Worm (Caenorhabditis elegans) whole organism, L1 larva: ENCODE measurements around the gene gst-37.

Experiments used
- Y116A8C.19 ChIP-seq: sonication (generic microtip); optimal IDR thresholded peaks from 2 replicates; lab custom pipeline; 2016; ENCODE audit warnings: missing compliant biosample characterization, missing genetic modification characterization, borderline replicate concordance
- aly-2 ChIP-seq: fragments of 150-350 bp; optimal IDR thresholded peaks from 2 replicates; lab custom pipeline; 2014; ENCODE audit warnings: missing biosample characterization, missing genetic modification characterization
- ama-1 ChIP-seq: fragments of 150-350 bp; optimal IDR thresholded peaks from 2 replicates; lab custom pipeline; 2014
- ceh-63 ChIP-seq: fragments of 200-800 bp; sonication (Bioruptor generic); optimal IDR thresholded peaks from 2 replicates; lab custom pipeline; 2018; ENCODE audit warnings: mild to moderate bottlenecking, missing genetic modification characterization, missing compliant biosample characterization
- ceh-8 ChIP-seq: fragments of 200-800 bp; sonication (Bioruptor generic); optimal IDR thresholded peaks from 2 replicates; lab custom pipeline; 2018; ENCODE audit warnings: mild to moderate bottlenecking, missing genetic modification characterization, moderate library complexity, missing compliant biosample characterization
- ceh-82 ChIP-seq, 3 experiments: fragments of 150-350 bp in 1 of 3; sonication (generic microtip) in 2 of 3; optimal IDR thresholded peaks; 2 replicates each; lab custom pipeline; 2014 to 2017; ENCODE audit warnings: missing biosample characterization in 3 of 3, missing genetic modification characterization in 3 of 3
- ceh-88 ChIP-seq: fragments of 200-800 bp; sonication (Bioruptor generic); IDR thresholded peaks from 2 replicates; pipeline ENCODE4 v1.3.6; 2022; ENCODE audit warnings: missing genetic modification characterization, missing compliant biosample characterization
- ceh-90 ChIP-seq: sonication (generic microtip); optimal IDR thresholded peaks from 2 replicates; lab custom pipeline; 2016; ENCODE audit warnings: missing genetic modification characterization, missing compliant biosample characterization
- dpl-1 ChIP-seq, 3 experiments: fragments of 150-350 bp in 2 of 3; sonication (generic microtip) in 1 of 3; optimal IDR thresholded peaks; 2 replicates each; lab custom pipeline; 2014 to 2017; ENCODE audit warnings: missing biosample characterization in 3 of 3, missing genetic modification characterization in 3 of 3, missing genetic modification reagents in 3 of 3
- dsc-1 ChIP-seq: sonication (generic microtip); optimal IDR thresholded peaks from 2 replicates; lab custom pipeline; 2016; ENCODE audit warnings: mild to moderate bottlenecking, missing genetic modification characterization, missing compliant biosample characterization
- efl-3 ChIP-seq: fragments of 200-800 bp; sonication (Bioruptor generic); optimal IDR thresholded peaks from 2 replicates; lab custom pipeline; 2018; ENCODE audit warnings: mild to moderate bottlenecking, missing genetic modification characterization, missing compliant biosample characterization
- egl-13 ChIP-seq: sonication (generic microtip); optimal IDR thresholded peaks from 2 replicates; lab custom pipeline; 2016; ENCODE audit warnings: missing genotype, missing genetic modification reagents, missing genetic modification characterization, missing compliant biosample characterization
- egl-27 ChIP-seq, 2 experiments: fragments of 150-350 bp in 1 of 2; sonication (generic microtip); optimal IDR thresholded peaks; 3 replicates each; lab custom pipeline; 2017 to 2018; ENCODE audit warnings: missing biosample characterization in 2 of 2, missing genetic modification characterization in 2 of 2, missing genetic modification reagents in 2 of 2
- fkh-8 ChIP-seq: sonication (generic microtip); optimal IDR thresholded peaks from 2 replicates; lab custom pipeline; 2016; ENCODE audit warnings: mild to moderate bottlenecking, missing genetic modification characterization, missing compliant biosample characterization
- fos-1 ChIP-seq: fragments of 150-350 bp; optimal IDR thresholded peaks from 2 replicates; lab custom pipeline; 2014; ENCODE audit warnings: missing biosample characterization, missing genetic modification characterization
- grh-1 ChIP-seq: fragments of 200-800 bp; sonication (Bioruptor generic); IDR thresholded peaks from 2 replicates; pipeline ENCODE4 v1.3.6; 2022; ENCODE audit warnings: missing genetic modification reagents, missing genetic modification characterization, missing compliant biosample characterization
- hlh-4 ChIP-seq: sonication (generic microtip); optimal IDR thresholded peaks from 2 replicates; lab custom pipeline; 2016; ENCODE audit warnings: mild to moderate bottlenecking, missing genetic modification characterization, missing compliant biosample characterization
- lin-13 ChIP-seq: fragments of 150-350 bp; optimal IDR thresholded peaks from 2 replicates; lab custom pipeline; 2014; ENCODE audit warnings: missing biosample characterization, missing genetic modification reagents, missing genetic modification characterization
- lin-15B ChIP-seq: fragments of 150-350 bp; sonication (generic microtip); optimal IDR thresholded peaks from 3 replicates; lab custom pipeline; 2014; ENCODE audit warnings: missing biosample characterization, missing genetic modification characterization
- lin-35 ChIP-seq, 2 experiments: fragments of 150-350 bp; optimal IDR thresholded peaks; 2 replicates each; lab custom pipeline; 2014; ENCODE audit warnings: missing biosample characterization in 2 of 2, missing genetic modification characterization in 2 of 2, missing genetic modification reagents in 2 of 2
- lin-39 ChIP-seq: fragments of 150-350 bp; optimal IDR thresholded peaks from 2 replicates; lab custom pipeline; 2014; ENCODE audit warnings: missing biosample characterization, missing genetic modification reagents, missing genetic modification characterization
- mab-9 ChIP-seq: fragments of 200-800 bp; sonication (Bioruptor generic); IDR thresholded peaks from 2 replicates; pipeline ENCODE4 v1.3.6; 2022; ENCODE audit warnings: missing genetic modification reagents, missing genetic modification characterization, missing compliant biosample characterization
- mdl-1 ChIP-seq, 2 experiments: fragments of 150-350 bp; optimal IDR thresholded peaks; 2 replicates each; lab custom pipeline; 2014 to 2017; ENCODE audit warnings: missing biosample characterization in 2 of 2, missing genetic modification characterization in 2 of 2, inconsistent platforms in 1 of 2
- mef-2 ChIP-seq: fragments of 150-350 bp; optimal IDR thresholded peaks from 2 replicates; lab custom pipeline; 2014; ENCODE audit warnings: missing biosample characterization, missing genetic modification characterization
- nhr-11 ChIP-seq: fragments of 150-350 bp; optimal IDR thresholded peaks from 2 replicates; lab custom pipeline; 2014; ENCODE audit warnings: missing biosample characterization, missing genetic modification characterization
- nhr-12 ChIP-seq: sonication (generic microtip); optimal IDR thresholded peaks from 2 replicates; lab custom pipeline; 2017; ENCODE audit warnings: missing biosample characterization, missing genetic modification characterization
- nhr-19 ChIP-seq: fragments of 200-800 bp; sonication (Bioruptor generic); conservative IDR thresholded peaks from 2 replicates; pipeline ENCODE4 v1.3.6; 2022; ENCODE audit warnings: missing genetic modification characterization, missing compliant biosample characterization
- nhr-20 ChIP-seq: sonication (generic microtip); optimal IDR thresholded peaks from 2 replicates; lab custom pipeline; 2016; ENCODE audit warnings: mild to moderate bottlenecking, missing genetic modification characterization, missing compliant biosample characterization
- nhr-237 ChIP-seq: fragments of 150-350 bp; optimal IDR thresholded peaks from 2 replicates; lab custom pipeline; 2014; ENCODE audit warnings: missing biosample characterization, missing genetic modification characterization
- nhr-28 ChIP-seq: fragments of 150-350 bp; optimal IDR thresholded peaks from 2 replicates; lab custom pipeline; 2014; ENCODE audit warnings: missing biosample characterization, missing genetic modification characterization
- nhr-47 ChIP-seq: sonication (generic microtip); optimal IDR thresholded peaks from 2 replicates; lab custom pipeline; 2016; ENCODE audit warnings: mild to moderate bottlenecking, missing genetic modification characterization, moderate library complexity, missing compliant biosample characterization
- nhr-77 ChIP-seq: fragments of 150-350 bp; optimal IDR thresholded peaks from 2 replicates; lab custom pipeline; 2014; ENCODE audit warnings: missing biosample characterization, missing genetic modification characterization
- nhr-84 ChIP-seq: sonication (generic microtip); optimal IDR thresholded peaks from 2 replicates; lab custom pipeline; 2017; ENCODE audit warnings: missing biosample characterization, missing genetic modification characterization
- nhr-90 ChIP-seq: sonication (generic microtip); optimal IDR thresholded peaks from 2 replicates; lab custom pipeline; 2016; ENCODE audit warnings: mild to moderate bottlenecking, missing genetic modification characterization, missing compliant biosample characterization; ENCODE audit not compliant: poor library complexity
- pag-3 ChIP-seq: sonication (generic microtip); optimal IDR thresholded peaks from 2 replicates; lab custom pipeline; 2017; ENCODE audit warnings: missing genetic modification characterization, mild to moderate bottlenecking, missing compliant biosample characterization, antibody characterized with exemption, borderline replicate concordance; ENCODE audit not compliant: insufficient read depth
- pax-3 ChIP-seq: fragments of 200-800 bp; sonication (Bioruptor generic); optimal IDR thresholded peaks from 2 replicates; lab custom pipeline; 2018; ENCODE audit warnings: mild to moderate bottlenecking, missing genetic modification characterization, moderate library complexity, missing compliant biosample characterization
- rnt-1 ChIP-seq: sonication (generic microtip); optimal IDR thresholded peaks from 2 replicates; lab custom pipeline; 2016; ENCODE audit warnings: mild to moderate bottlenecking, missing genetic modification characterization, moderate library complexity, missing compliant biosample characterization
- snpc-4 ChIP-seq: fragments of 150-350 bp; optimal IDR thresholded peaks from 2 replicates; lab custom pipeline; 2014; ENCODE audit warnings: missing biosample characterization, missing genetic modification characterization
- snu-23 ChIP-seq: sonication (generic microtip); optimal IDR thresholded peaks from 2 replicates; lab custom pipeline; 2016; ENCODE audit warnings: missing genetic modification characterization, missing compliant biosample characterization
- sox-4 ChIP-seq: sonication (generic microtip); optimal IDR thresholded peaks from 2 replicates; lab custom pipeline; 2016; ENCODE audit warnings: missing genetic modification characterization, missing compliant biosample characterization
- sptf-1 ChIP-seq: fragments of 150-350 bp; optimal IDR thresholded peaks from 2 replicates; lab custom pipeline; 2014; ENCODE audit warnings: missing biosample characterization, missing genetic modification characterization
- tbx-2 ChIP-seq: sonication (generic microtip); optimal IDR thresholded peaks from 2 replicates; lab custom pipeline; 2016; ENCODE audit warnings: missing genetic modification characterization, missing compliant biosample characterization
- tlp-1 ChIP-seq: fragments of 150-350 bp; optimal IDR thresholded peaks from 2 replicates; lab custom pipeline; 2014; ENCODE audit warnings: missing biosample characterization, missing genetic modification characterization
- unc-98 ChIP-seq: fragments of 200-800 bp; sonication (Bioruptor generic); IDR thresholded peaks from 2 replicates; pipeline ENCODE4 v1.3.6; 2022; ENCODE audit warnings: missing genetic modification characterization, missing compliant biosample characterization
- ztf-4 ChIP-seq: fragments of 150-350 bp; optimal IDR thresholded peaks from 2 replicates; lab custom pipeline; 2014; ENCODE audit warnings: missing biosample characterization, missing genetic modification characterization

Gene gst-37

DNA sequence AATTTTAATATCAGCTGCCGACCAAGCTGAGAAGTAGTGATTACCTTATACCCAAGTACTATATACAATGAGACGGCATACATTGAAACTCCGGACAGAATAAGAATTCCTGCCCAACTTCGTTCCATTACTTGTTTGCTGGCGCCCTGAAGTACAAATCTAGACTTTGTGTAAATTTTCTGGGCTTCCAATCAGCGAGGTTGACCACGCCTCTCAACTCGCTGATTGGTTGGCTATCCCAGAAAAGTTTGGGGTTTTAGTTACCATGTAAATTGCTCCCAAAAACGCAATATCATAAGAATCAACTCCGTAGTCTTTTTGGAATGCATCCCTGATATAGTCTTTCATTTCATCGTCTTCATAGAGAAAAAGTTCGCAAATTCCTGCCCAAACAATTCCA lies 33.8 kb downstream of the gst-37 start:
- TF ChIP-seq nhr-19 (no peak), snu-23 (GFP tag; lab: Kevin White, UChicago) (no peak), nhr-47 (tag; lab: Kevin White, UChicago) (no peak), mef-2 (tag; lab: Kevin White, UChicago) (no peak), nhr-237 (no peak)
- TF ChIP-seq, all 84 proteins: peak for 0

DNA sequence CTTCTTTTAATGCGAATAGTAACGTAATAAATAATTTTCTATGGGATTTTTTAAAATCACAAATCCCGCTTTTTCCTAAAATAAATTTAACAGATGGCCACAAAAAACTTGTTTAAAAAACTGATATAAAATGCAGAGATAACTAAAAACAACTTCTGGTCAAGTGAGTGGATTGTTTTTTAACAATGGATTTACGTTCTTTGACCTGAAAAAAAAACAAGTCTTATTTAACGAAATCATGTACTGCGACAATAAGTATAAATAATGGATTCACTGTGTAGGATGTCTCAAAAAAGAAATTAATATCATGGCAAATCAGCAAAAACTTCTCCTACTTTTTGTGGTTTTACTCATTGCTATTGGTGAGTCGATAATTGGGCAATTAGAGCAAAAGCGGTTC lies 35.7 kb downstream of the gst-37 start, which contains the start of gene fipr-25:
Gene fipr-25 (plus strand): TSS at position 301 of the 400 bp plus-strand sequence.
- TF ChIP-seq nhr-11 (no peak), efl-3 (no peak), ceh-63 (GFP tag; lab: Kevin White, UChicago) (no peak), ztf-4 (tag; lab: Kevin White, UChicago) (no peak), nhr-90 (tag; lab: Kevin White, UChicago) (no peak), tlp-1 (tag; lab: Kevin White, UChicago) (no peak), ceh-82 (tag; optimal IDR thresholded peaks at IDR 0.05; lab: Kevin White, UChicago) (no peak), egl-27 (tag; optimal IDR thresholded peaks at IDR 0.05; lab: Kevin White, UChicago) (no peak), tbx-2 (tag; lab: Kevin White, UChicago) (no peak), unc-98 (GFP tag; lab: Robert Waterston, UW) (no peak), hlh-4 (tag; lab: Kevin White, UChicago) (no peak), mdl-1 (tag; optimal IDR thresholded peaks at IDR 0.05; lab: Kevin White, UChicago) (no peak), lin-15B (tag; lab: Kevin White, UChicago) (no peak), rnt-1 (tag; lab: Kevin White, UChicago) (no peak), lin-35 (GFP tag; optimal IDR thresholded peaks at IDR 0.05; lab: Kevin White, UChicago) (no peak)

DNA sequence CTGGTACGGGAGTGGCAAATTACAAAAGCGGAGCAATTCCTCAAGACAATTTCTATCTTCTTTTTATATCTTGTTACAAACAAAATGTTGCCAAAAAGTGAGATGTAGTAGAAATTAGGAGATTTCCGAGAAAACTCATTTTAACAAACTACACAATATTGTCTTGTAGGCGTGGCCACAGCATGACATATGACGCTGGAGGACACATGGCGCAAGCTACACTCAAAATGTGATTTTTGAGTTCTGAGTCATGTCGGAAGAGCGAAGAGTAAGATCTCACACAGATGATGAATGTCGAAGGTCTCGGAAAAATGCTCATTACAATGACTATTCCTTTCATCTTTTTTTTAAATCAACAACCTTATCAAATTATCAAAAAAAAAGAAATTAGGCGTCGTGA lies 40.0 kb downstream of the gst-37 start, which contains the start of gene Y40B10B.1:
Gene Y40B10B.1 (minus strand): TSS at position 101 of the 400 bp plus-strand sequence.
- no peak for TF ChIP-seq aly-2 (tag; lab: Kevin White, UChicago)
- TF ChIP-seq mab-9 (GFP tag; lab: Robert Waterston, UW): no peak
- TF ChIP-seq fos-1 (tag; lab: Kevin White, UChicago): no peak
- TF ChIP-seq egl-13: no peak
- TF ChIP-seq ceh-8 (GFP tag; lab: Kevin White, UChicago): no peak
- no peak for TF ChIP-seq sptf-1
- no peak for TF ChIP-seq lin-35 (GFP tag; optimal IDR thresholded peaks at IDR 0.05; lab: Kevin White, UChicago)
- TF ChIP-seq hlh-4 (tag; lab: Kevin White, UChicago): no peak
- TF ChIP-seq nhr-77 (tag; lab: Kevin White, UChicago): no peak
- no peak for TF ChIP-seq pag-3
- no peak for TF ChIP-seq lin-13 (GFP tag; lab: Kevin White, UChicago)
- no peak for TF ChIP-seq ceh-90
- no peak for TF ChIP-seq dsc-1 (tag; lab: Kevin White, UChicago)
- no peak for TF ChIP-seq sox-4 (tag; lab: Kevin White, UChicago)
- no peak for TF ChIP-seq ama-1 (lab: Kevin White, UChicago)
- TF ChIP-seq nhr-12 (tag; lab: Kevin White, UChicago): no peak
- no peak for TF ChIP-seq egl-27 (tag; optimal IDR thresholded peaks at IDR 0.05; lab: Kevin White, UChicago)
- TF ChIP-seq, all 84 proteins: peak for 0

DNA sequence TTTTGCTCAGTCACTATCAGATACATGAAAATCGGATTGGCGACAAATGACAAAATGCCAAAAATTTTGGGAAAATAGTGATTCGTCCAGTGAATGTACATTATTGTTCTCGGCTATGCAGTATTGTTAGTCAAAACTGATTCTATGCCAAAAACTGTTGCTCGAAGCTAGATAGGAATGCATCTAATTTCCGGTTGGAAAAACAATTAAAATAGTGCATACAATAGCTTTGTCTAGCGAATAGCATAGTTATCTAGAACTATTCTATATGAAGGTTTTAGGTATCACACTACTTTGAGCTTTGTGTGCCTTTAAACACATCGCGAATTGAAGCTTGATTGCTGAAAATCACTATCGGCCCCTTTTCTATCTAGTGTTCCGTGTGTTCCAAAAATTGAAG lies 43.4 kb downstream of the gst-37 start, which contains the start of gene srj-15:
Gene srj-15 (minus strand): TSS at position 101 of the 400 bp plus-strand sequence.
- TF ChIP-seq mef-2 (tag; lab: Kevin White, UChicago) (no peak), lin-15B (tag; lab: Kevin White, UChicago) (no peak), snpc-4 (tag; lab: Kevin White, UChicago) (no peak), nhr-84 (tag; lab: Kevin White, UChicago) (no peak), pax-3 (tag; lab: Kevin White, UChicago) (no peak), grh-1 (GFP tag; lab: Robert Waterston, UW) (no peak), nhr-90 (tag; lab: Kevin White, UChicago) (no peak), Y116A8C.19 (no peak), dpl-1 (GFP tag; optimal IDR thresholded peaks at IDR 0.05; lab: Kevin White, UChicago) (no peak), nhr-20 (tag; lab: Kevin White, UChicago) (no peak), efl-3 (no peak), lin-39 (no peak), dsc-1 (tag; lab: Kevin White, UChicago) (no peak), snu-23 (GFP tag; lab: Kevin White, UChicago) (no peak), sptf-1 (no peak), ceh-88 (GFP tag; lab: Robert Waterston, UW) (no peak), fkh-8 (tag; lab: Kevin White, UChicago) (no peak), nhr-28 (no peak)
